Fruit fly (Drosophila melanogaster) S2 (cell line): ENCODE results near the gene GstT4.

Source experiments
- CG8478 ChIP-seq: fragments of >200 bp; optimal IDR thresholded peaks from 2 replicates; lab custom pipeline; 2018
- CTCF ChIP-seq, 2 experiments: fragments of >200 bp; optimal IDR thresholded peaks; 2 replicates each; lab custom pipeline; 2018

- TF ChIP-seq CTCF (optimal IDR thresholded peaks at IDR 0.05; lab: Kevin White, UChicago) (no peak), CG8478 (no peak)
Measured at dm6 chrX:13384583-13385342, 19.8 kb upstream of the GstT4 start, which contains the start of the genes Rbp1-like and Tim9a.
